Fruit fly (Drosophila melanogaster) whole organism, prepupa: ENCODE results near the gene Mst87F.

Source experiments
- Blimp-1 ChIP-seq: fragments of 200-800 bp; sonication (Bioruptor generic); optimal IDR thresholded peaks from 3 replicates; lab custom pipeline; 2017; ENCODE audit warnings: missing biosample characterization, missing genetic modification characterization, mild to moderate bottlenecking, moderate library complexity, missing genetic modification reagents
- CG10669 ChIP-seq: fragments of 200-800 bp; sonication (Bioruptor generic); optimal IDR thresholded peaks from 3 replicates; lab custom pipeline; 2018; ENCODE audit warnings: missing biosample characterization, mild to moderate bottlenecking, missing genetic modification characterization, moderate library complexity
- CG11762 ChIP-seq: fragments of 200-800 bp; sonication (Bioruptor generic); optimal IDR thresholded peaks from 3 replicates; lab custom pipeline; 2016; ENCODE audit warnings: missing biosample characterization, missing genetic modification characterization; ENCODE audit not compliant: insufficient read depth
- CG11902 ChIP-seq: fragments of 200-800 bp; sonication (Bioruptor generic); optimal IDR thresholded peaks from 3 replicates; lab custom pipeline; 2016; ENCODE audit warnings: missing biosample characterization, missing genetic modification characterization
- CG15336 ChIP-seq: fragments of 200-800 bp; sonication (Bioruptor generic); IDR thresholded peaks from 2 replicates; pipeline ENCODE4 v1.3.6; 2022; ENCODE audit warnings: missing biosample characterization, missing genetic modification characterization
- CG1621 ChIP-seq: fragments of 200-800 bp; sonication (Bioruptor generic); optimal IDR thresholded peaks from 3 replicates; lab custom pipeline; 2018; ENCODE audit warnings: missing biosample characterization, mild to moderate bottlenecking, missing genetic modification characterization
- CG16779 ChIP-seq: fragments of 200-800 bp; sonication (Bioruptor generic); optimal IDR thresholded peaks from 3 replicates; lab custom pipeline; 2017; ENCODE audit warnings: missing biosample characterization, mild to moderate bottlenecking, missing genetic modification characterization
- CG3032 ChIP-seq: fragments of 200-800 bp; optimal IDR thresholded peaks from 2 replicates; lab custom pipeline; 2019; ENCODE audit warnings: missing biosample characterization, mild to moderate bottlenecking, missing genetic modification characterization, moderate library complexity
- CG31627 ChIP-seq: fragments of 200-800 bp; sonication (Bioruptor generic); optimal IDR thresholded peaks from 3 replicates; lab custom pipeline; 2016; ENCODE audit warnings: missing biosample characterization, missing genetic modification characterization
- CG32006 ChIP-seq: fragments of 200-800 bp; sonication (Bioruptor generic); optimal IDR thresholded peaks from 3 replicates; lab custom pipeline; 2017; ENCODE audit warnings: missing biosample characterization, mild to moderate bottlenecking, missing genetic modification characterization
- CG34406 ChIP-seq: fragments of 200-800 bp; sonication (Bioruptor generic); optimal IDR thresholded peaks from 3 replicates; lab custom pipeline; 2016; ENCODE audit warnings: missing biosample characterization, missing genetic modification characterization
- CG4318 ChIP-seq: fragments of 200-800 bp; sonication (Bioruptor generic); optimal IDR thresholded peaks from 3 replicates; lab custom pipeline; 2017; ENCODE audit warnings: missing biosample characterization, mild to moderate bottlenecking, missing genetic modification characterization
- CG6163 ChIP-seq: fragments of 200-800 bp; sonication (Bioruptor generic); IDR thresholded peaks from 3 replicates; pipeline ENCODE4 v1.3.6; 2022; ENCODE audit warnings: missing biosample characterization, missing genetic modification characterization
- CG6276 ChIP-seq: fragments of 200-800 bp; sonication (Bioruptor generic); optimal IDR thresholded peaks from 2 replicates; lab custom pipeline; 2017; ENCODE audit warnings: missing biosample characterization, mild to moderate bottlenecking, missing genetic modification characterization
- CG6792 ChIP-seq: fragments of 200-800 bp; sonication (Bioruptor generic); optimal IDR thresholded peaks from 3 replicates; lab custom pipeline; 2016; ENCODE audit warnings: missing biosample characterization, missing genetic modification characterization
- CG6808 ChIP-seq: fragments of 200-800 bp; sonication (Bioruptor generic); optimal IDR thresholded peaks from 3 replicates; lab custom pipeline; 2017; ENCODE audit warnings: missing biosample characterization, missing genetic modification characterization, mild to moderate bottlenecking, moderate library complexity, missing genetic modification reagents
- CG6854 ChIP-seq: fragments of 200-800 bp; sonication (Bioruptor generic); optimal IDR thresholded peaks from 2 replicates; lab custom pipeline; 2017; ENCODE audit warnings: missing biosample characterization, mild to moderate bottlenecking, missing genetic modification characterization
- CG7368 ChIP-seq: fragments of 200-800 bp; sonication (Bioruptor generic); optimal IDR thresholded peaks from 3 replicates; lab custom pipeline; 2016; ENCODE audit warnings: missing biosample characterization, missing genetic modification characterization
- CG8119 ChIP-seq: fragments of 200-800 bp; sonication (Bioruptor generic); IDR thresholded peaks from 3 replicates; pipeline ENCODE4 v1.3.6; 2022; ENCODE audit warnings: missing biosample characterization, missing genetic modification characterization
- CG8632 ChIP-seq: fragments of 200-800 bp; sonication (Bioruptor generic); optimal IDR thresholded peaks from 3 replicates; lab custom pipeline; 2016; ENCODE audit warnings: missing biosample characterization, missing genetic modification characterization
- CG9139 ChIP-seq: fragments of 200-800 bp; sonication (Bioruptor generic); optimal IDR thresholded peaks from 3 replicates; lab custom pipeline; 2017; ENCODE audit warnings: missing biosample characterization, mild to moderate bottlenecking, missing genetic modification characterization
- Eip75B ChIP-seq: fragments of 200-800 bp; sonication (Bioruptor generic); optimal IDR thresholded peaks from 3 replicates; lab custom pipeline; 2016; ENCODE audit warnings: missing biosample characterization, missing genetic modification characterization
- Eip78C ChIP-seq: fragments of 200-800 bp; sonication (Bioruptor generic); peaks from one replicate; lab custom pipeline; 2016; ENCODE audit warnings: missing biosample characterization, missing genetic modification characterization
- Eip93F ChIP-seq: fragments of 200-800 bp; sonication (Bioruptor generic); optimal IDR thresholded peaks from 2 replicates; lab custom pipeline; 2016; ENCODE audit warnings: missing biosample characterization, mild to moderate bottlenecking, missing genetic modification characterization
- Ets21C ChIP-seq: fragments of 200-800 bp; sonication (Bioruptor generic); optimal IDR thresholded peaks from 3 replicates; lab custom pipeline; 2016; ENCODE audit warnings: missing biosample characterization, missing genetic modification characterization
- Ets96B ChIP-seq: fragments of 200-800 bp; optimal IDR thresholded peaks from 2 replicates; lab custom pipeline; 2019; ENCODE audit warnings: missing biosample characterization, mild to moderate bottlenecking, missing genetic modification characterization, moderate library complexity
- Gug ChIP-seq: fragments of 200-800 bp; sonication (Bioruptor generic); IDR thresholded peaks from 2 replicates; pipeline ENCODE4 v1.3.6; 2022; ENCODE audit warnings: missing biosample characterization, missing genetic modification characterization
- Hr38 ChIP-seq: sonication (Bioruptor generic); optimal IDR thresholded peaks from 2 replicates; lab custom pipeline; 2016; ENCODE audit warnings: missing biosample characterization, missing genetic modification characterization
- Hr39 ChIP-seq: fragments of 200-800 bp; sonication (Bioruptor generic); optimal IDR thresholded peaks from 2 replicates; lab custom pipeline; 2016; ENCODE audit warnings: missing biosample characterization, missing genetic modification characterization
- Hr4 ChIP-seq: fragments of 200-800 bp; sonication (Bioruptor generic); optimal IDR thresholded peaks from 3 replicates; lab custom pipeline; 2016; ENCODE audit warnings: missing biosample characterization, missing genetic modification characterization
- OdsH ChIP-seq: fragments of 200-800 bp; sonication (Bioruptor generic); optimal IDR thresholded peaks from 3 replicates; lab custom pipeline; 2016; ENCODE audit warnings: missing biosample characterization, missing genetic modification characterization
- Smox ChIP-seq: fragments of 200-800 bp; sonication (Bioruptor generic); optimal IDR thresholded peaks from 3 replicates; lab custom pipeline; 2016; ENCODE audit warnings: missing biosample characterization, missing genetic modification characterization
- Sox102F ChIP-seq: fragments of 200-800 bp; sonication (Bioruptor generic); optimal IDR thresholded peaks from 2 replicates; lab custom pipeline; 2016; ENCODE audit warnings: missing biosample characterization, mild to moderate bottlenecking, missing genetic modification characterization
- Sox14 ChIP-seq: fragments of 200-800 bp; sonication (Bioruptor generic); optimal IDR thresholded peaks from 3 replicates; lab custom pipeline; 2016; ENCODE audit warnings: missing biosample characterization, missing genetic modification characterization
- Sox15 ChIP-seq: fragments of 200-800 bp; sonication (Bioruptor generic); optimal IDR thresholded peaks from 3 replicates; lab custom pipeline; 2016; ENCODE audit warnings: missing biosample characterization, missing genetic modification characterization
- cyc ChIP-seq: fragments of 200-800 bp; sonication (Bioruptor generic); optimal IDR thresholded peaks from 3 replicates; lab custom pipeline; 2016; ENCODE audit warnings: missing biosample characterization, missing genetic modification characterization
- dac ChIP-seq: fragments of 200-800 bp; sonication (Bioruptor generic); optimal IDR thresholded peaks from 2 replicates; lab custom pipeline; 2017; ENCODE audit warnings: missing biosample characterization, mild to moderate bottlenecking, missing genetic modification characterization
- dsx ChIP-seq: fragments of 200-800 bp; optimal IDR thresholded peaks from 3 replicates; lab custom pipeline; 2019; ENCODE audit warnings: missing biosample characterization, mild to moderate bottlenecking, missing genetic modification characterization, moderate library complexity; ENCODE audit not compliant: poor library complexity, severe bottlenecking
- esn ChIP-seq: fragments of 200-800 bp; sonication (Bioruptor generic); optimal IDR thresholded peaks from 2 replicates; lab custom pipeline; 2016; ENCODE audit warnings: missing biosample characterization, mild to moderate bottlenecking, missing genetic modification characterization, moderate library complexity
- fd59A ChIP-seq: fragments of 200-800 bp; sonication (Bioruptor generic); optimal IDR thresholded peaks from 2 replicates; lab custom pipeline; 2017; ENCODE audit warnings: missing biosample characterization, mild to moderate bottlenecking, missing genetic modification characterization, missing genetic modification reagents
- fd85E ChIP-seq: fragments of 200-800 bp; sonication (Bioruptor generic); optimal IDR thresholded peaks from 3 replicates; lab custom pipeline; 2016; ENCODE audit warnings: missing biosample characterization, missing genetic modification characterization
- fkh ChIP-seq: fragments of 200-800 bp; sonication (Bioruptor generic); optimal IDR thresholded peaks from 3 replicates; lab custom pipeline; 2017; ENCODE audit warnings: missing biosample characterization, mild to moderate bottlenecking, missing genetic modification characterization, moderate library complexity
- lz ChIP-seq: fragments of 200-800 bp; sonication (Bioruptor generic); optimal IDR thresholded peaks from 3 replicates; lab custom pipeline; 2016; ENCODE audit warnings: missing biosample characterization, missing genetic modification characterization
- net ChIP-seq: fragments of 200-800 bp; sonication (Bioruptor generic); optimal IDR thresholded peaks from 3 replicates; lab custom pipeline; 2016; ENCODE audit warnings: missing biosample characterization, missing genetic modification characterization
- pdm3 ChIP-seq: fragments of 200-800 bp; sonication (Bioruptor generic); optimal IDR thresholded peaks from 3 replicates; lab custom pipeline; 2016; ENCODE audit warnings: missing biosample characterization, missing genetic modification characterization
- spab ChIP-seq: fragments of 200-800 bp; sonication (Bioruptor generic); optimal IDR thresholded peaks from 2 replicates; lab custom pipeline; 2017; ENCODE audit warnings: missing biosample characterization, mild to moderate bottlenecking, missing genetic modification characterization, missing genetic modification reagents
- svp ChIP-seq: fragments of 200-800 bp; sonication (Bioruptor generic); peaks from one replicate; lab custom pipeline; 2016; ENCODE audit warnings: missing biosample characterization, missing genetic modification characterization
- vri ChIP-seq: fragments of 200-800 bp; sonication (Bioruptor generic); optimal IDR thresholded peaks from 3 replicates; lab custom pipeline; 2016; ENCODE audit warnings: missing biosample characterization, mild to moderate bottlenecking, missing genetic modification characterization

Mst87F gene

DNA sequence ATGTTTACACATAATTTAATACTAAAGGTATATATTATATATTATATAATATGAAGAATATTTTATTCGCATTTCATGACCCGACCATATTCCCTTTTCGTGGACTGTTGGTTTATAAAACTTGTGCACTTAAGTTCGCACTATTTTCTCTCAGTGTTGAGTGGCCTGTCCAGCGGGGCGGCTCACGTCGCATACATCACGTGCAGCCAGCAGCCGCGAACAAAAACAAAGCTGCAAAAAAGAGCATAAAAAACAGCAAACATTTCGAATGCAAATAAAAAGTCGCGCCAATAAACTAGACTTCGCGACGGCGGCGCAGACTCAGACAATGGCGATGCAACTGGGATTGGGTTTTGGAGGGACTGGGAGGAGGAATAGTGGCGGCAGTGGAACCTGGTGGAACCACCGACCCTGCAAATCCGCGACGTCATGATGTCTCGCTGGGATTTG, 17.5 kb upstream of the Mst87F start (continued):
- TF ChIP-seq CG6792 (peak; percentile 76), CG11762 (GFP tag; lab: Kevin White, UChicago) (peak; percentile 33), svp (peak; percentile 77), Sox14 (GFP tag; lab: Kevin White, UChicago) (peak; percentile 53), Eip75B (GFP tag; lab: Kevin White, UChicago) (peak; percentile 69), CG7368 (peak; percentile 53), Ets96B (peak; percentile 89), CG1621 (tag; lab: Kevin White, UChicago) (peak; percentile 87), spab (peak; percentile 82), CG6163 (GFP tag; lab: Robert Waterston, UW) (peak; percentile 94), CG8632 (GFP tag; lab: Kevin White, UChicago) (peak; percentile 80), CG11902 (GFP tag; lab: Kevin White, UChicago) (peak; percentile 39), lz (GFP tag; lab: Kevin White, UChicago) (peak; percentile 49), dac (GFP tag; lab: Kevin White, UChicago) (peak; percentile 86), CG16779 (tag; lab: Kevin White, UChicago) (peak; percentile 84), CG4318 (GFP tag; lab: Kevin White, UChicago) (peak; percentile 82), CG15336 (GFP tag; lab: Robert Waterston, UW) (peak; percentile 92), Ets21C (GFP tag; lab: Kevin White, UChicago) (no peak), Hr39 (peak; percentile 38), Smox (GFP tag; lab: Kevin White, UChicago) (peak; percentile 36)
- TF ChIP-seq, all 60 proteins: peak for 54

DNA sequence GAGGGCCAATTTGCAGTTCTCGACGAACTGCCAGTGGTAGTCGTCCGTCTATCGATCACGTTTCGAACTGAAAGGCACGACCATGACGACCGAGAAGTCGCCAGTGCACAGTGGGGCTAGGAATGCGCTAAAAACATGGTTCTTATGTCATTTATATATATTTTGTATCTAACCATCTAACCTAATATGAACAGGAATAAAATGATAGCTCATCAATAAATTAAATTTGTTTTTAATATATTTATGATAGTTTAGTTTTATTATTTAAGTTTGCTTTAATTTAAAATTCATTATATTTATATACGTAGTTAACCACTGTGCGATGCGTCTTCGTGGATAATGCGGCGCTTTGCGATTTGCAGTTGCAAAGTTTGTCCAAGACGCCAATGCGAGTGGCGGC, 15.8 kb upstream of the Mst87F start:
- TF ChIP-seq CG16779 (tag; lab: Kevin White, UChicago) (no peak), pdm3 (GFP tag; lab: Kevin White, UChicago) (peak; percentile 29), OdsH (peak; percentile 47), CG31627 (no peak), dsx (GFP tag; lab: Kevin White, UChicago) (no peak), CG4318 (GFP tag; lab: Kevin White, UChicago) (peak; percentile 4), Hr4 (GFP tag; lab: Kevin White, UChicago) (no peak), CG7368 (no peak), vri (GFP tag; lab: Kevin White, UChicago) (peak; percentile 38), CG1621 (tag; lab: Kevin White, UChicago) (no peak), CG6854 (GFP tag; lab: Kevin White, UChicago) (no peak), CG3032 (tag; lab: Kevin White, UChicago) (peak; percentile 4), CG6808 (peak; percentile 17), esn (peak; percentile 55), CG6276 (GFP tag; lab: Kevin White, UChicago) (no peak), Eip78C (peak; percentile 86), fd59A (GFP tag; lab: Kevin White, UChicago) (no peak), Blimp-1 (GFP tag; lab: Kevin White, UChicago) (no peak), CG11902 (GFP tag; lab: Kevin White, UChicago) (no peak), dac (GFP tag; lab: Kevin White, UChicago) (no peak), CG8119 (GFP tag; lab: Robert Waterston, UW) (peak; percentile 65), CG34406 (GFP tag; lab: Kevin White, UChicago) (peak; percentile 23), CG9139 (GFP tag; lab: Kevin White, UChicago) (no peak), Smox (GFP tag; lab: Kevin White, UChicago) (peak; percentile 35), Gug (GFP tag; lab: Robert Waterston, UW) (0 out of 2 replicates have a peak, but pooled peaks have one; percentile 41), Eip75B (GFP tag; lab: Kevin White, UChicago) (no peak), Sox15 (GFP tag; lab: Kevin White, UChicago) (no peak), CG6792 (peak; percentile 21), CG15336 (GFP tag; lab: Robert Waterston, UW) (peak; percentile 82), CG10669 (GFP tag; lab: Kevin White, UChicago) (peak; percentile 8), CG32006 (GFP tag; lab: Kevin White, UChicago) (peak; percentile 58), fkh (GFP tag; lab: Kevin White, UChicago) (no peak), svp (peak; percentile 75), Hr38 (GFP tag; lab: Kevin White, UChicago) (no peak), net (GFP tag; lab: Kevin White, UChicago) (peak; percentile 42), Eip93F (GFP tag; lab: Kevin White, UChicago) (no peak), Sox14 (GFP tag; lab: Kevin White, UChicago) (no peak), cyc (peak; percentile 24), CG6163 (GFP tag; lab: Robert Waterston, UW) (peak; percentile 61; the same call in 2 of the 3 replicates), Sox102F (peak; percentile 44), fd85E (GFP tag; lab: Kevin White, UChicago) (no peak)
